Worm (Caenorhabditis elegans) whole organism, young adult: Measurements from ENCODE around the gene bath-38.

Experiments
- B0019.2 ChIP-seq: fragments of 200-800 bp; sonication (Bioruptor generic); conservative IDR thresholded peaks from 2 replicates; pipeline ENCODE4 v1.3.6; 2022; ENCODE audit warnings: missing genetic modification reagents, missing genetic modification characterization, missing compliant biosample characterization
- B0035.1 ChIP-seq: sonication (generic microtip); optimal IDR thresholded peaks from 2 replicates; lab custom pipeline; 2016; ENCODE audit warnings: missing genetic modification characterization, mild to moderate bottlenecking, missing compliant biosample characterization, missing genotype, missing genetic modification reagents
- F22D6.2 ChIP-seq: sonication (generic microtip); optimal IDR thresholded peaks from 2 replicates; lab custom pipeline; 2016; ENCODE audit warnings: mild to moderate bottlenecking, missing genetic modification characterization, missing compliant biosample characterization
- F55B11.4 ChIP-seq: sonication (generic microtip); optimal IDR thresholded peaks from 2 replicates; lab custom pipeline; 2016; ENCODE audit warnings: missing compliant biosample characterization, missing genetic modification characterization, borderline replicate concordance; ENCODE audit not compliant: insufficient read depth
- F57A8.1 ChIP-seq: fragments of 200-800 bp; sonication (Bioruptor generic); optimal IDR thresholded peaks from 2 replicates; lab custom pipeline; 2018; ENCODE audit warnings: mild to moderate bottlenecking, missing genetic modification characterization, moderate library complexity, missing compliant biosample characterization
- T26A5.8 ChIP-seq: sonication (generic microtip); optimal IDR thresholded peaks from 2 replicates; lab custom pipeline; 2016; ENCODE audit warnings: missing genetic modification characterization, missing compliant biosample characterization
- Y53F4B.3 ChIP-seq: fragments of 200-800 bp; sonication (Bioruptor generic); IDR thresholded peaks from 2 replicates; pipeline ENCODE4 v1.3.6; 2022; ENCODE audit warnings: missing genetic modification reagents, missing genetic modification characterization, missing compliant biosample characterization
- Y53G8AR.9 ChIP-seq: fragments of 200-800 bp; sonication (Bioruptor generic); conservative IDR thresholded peaks from 2 replicates; pipeline ENCODE4 v1.3.6; 2022; ENCODE audit warnings: missing genetic modification reagents, missing genetic modification characterization, missing compliant biosample characterization
- Y67H2A.10 ChIP-seq: fragments of 200-800 bp; sonication (Bioruptor generic); conservative IDR thresholded peaks from 2 replicates; pipeline ENCODE4 v1.3.6; 2022; ENCODE audit warnings: missing genetic modification reagents, missing genetic modification characterization, missing compliant biosample characterization
- ZK185.1 ChIP-seq: sonication (generic microtip); optimal IDR thresholded peaks from 2 replicates; lab custom pipeline; 2016; ENCODE audit warnings: mild to moderate bottlenecking, missing genetic modification characterization, missing compliant biosample characterization; ENCODE audit not compliant: poor library complexity, severe bottlenecking
- ama-1 ChIP-seq, 3 experiments: fragments of 150-350 bp in 1 of 3; sonication (generic microtip) in 2 of 3; optimal IDR thresholded peaks; 2 replicates each; lab custom pipeline; 2014 to 2018; ENCODE audit warnings: missing biosample characterization in 2 of 3, missing genetic modification characterization in 2 of 3, missing genetic modification reagents in 2 of 3
- aptf-2 ChIP-seq: fragments of 200-800 bp; sonication (Bioruptor generic); conservative IDR thresholded peaks from 2 replicates; pipeline ENCODE4 v1.3.6; 2022; ENCODE audit warnings: missing genetic modification reagents, missing genetic modification characterization, missing compliant biosample characterization
- atf-7 ChIP-seq: sonication (generic microtip); optimal IDR thresholded peaks from 2 replicates; lab custom pipeline; 2017; ENCODE audit warnings: mild to moderate bottlenecking, missing genetic modification characterization, missing compliant biosample characterization
- athp-1 ChIP-seq: sonication (generic microtip); optimal IDR thresholded peaks from 2 replicates; lab custom pipeline; 2017; ENCODE audit warnings: mild to moderate bottlenecking, missing genetic modification characterization, missing compliant biosample characterization
- bed-2 ChIP-seq: fragments of 200-800 bp; sonication (Bioruptor generic); IDR thresholded peaks from 2 replicates; pipeline ENCODE4 v1.3.6; 2022; ENCODE audit warnings: missing genetic modification reagents, missing genetic modification characterization, missing compliant biosample characterization
- cebp-2 ChIP-seq: fragments of 200-800 bp; sonication (Bioruptor generic); IDR thresholded peaks from 2 replicates; pipeline ENCODE4 v1.3.6; 2022; ENCODE audit warnings: missing genetic modification characterization, missing compliant biosample characterization
- ceh-27 ChIP-seq: fragments of 200-800 bp; sonication (Bioruptor generic); optimal IDR thresholded peaks from 2 replicates; lab custom pipeline; 2018; ENCODE audit warnings: mild to moderate bottlenecking, missing genetic modification characterization, moderate library complexity, missing compliant biosample characterization
- ceh-79 ChIP-seq: sonication (generic microtip); optimal IDR thresholded peaks from 2 replicates; lab custom pipeline; 2017; ENCODE audit warnings: mild to moderate bottlenecking, missing genetic modification characterization, missing compliant biosample characterization
- die-1 ChIP-seq: sonication (generic microtip); optimal IDR thresholded peaks from 2 replicates; lab custom pipeline; 2016; ENCODE audit warnings: missing genotype, mild to moderate bottlenecking, missing genetic modification characterization, missing compliant biosample characterization
- dpff-1 ChIP-seq: sonication (generic microtip); optimal IDR thresholded peaks from 2 replicates; lab custom pipeline; 2017; ENCODE audit warnings: mild to moderate bottlenecking, missing genetic modification characterization, missing compliant biosample characterization
- efl-1 ChIP-seq: fragments of 150-350 bp; optimal IDR thresholded peaks from 2 replicates; lab custom pipeline; 2014; ENCODE audit warnings: missing biosample characterization, missing genetic modification reagents, missing genetic modification characterization
- egl-18 ChIP-seq: fragments of 200-800 bp; sonication (Bioruptor generic); IDR thresholded peaks from 2 replicates; pipeline ENCODE4 v1.3.6; 2022; ENCODE audit warnings: missing genetic modification reagents, missing genetic modification characterization, missing compliant biosample characterization
- egrh-3 ChIP-seq: fragments of 200-800 bp; sonication (Bioruptor generic); IDR thresholded peaks from 2 replicates; pipeline ENCODE4 v1.3.6; 2022; ENCODE audit warnings: missing genetic modification reagents, missing genetic modification characterization, missing compliant biosample characterization
- fkh-3 ChIP-seq: sonication (generic microtip); optimal IDR thresholded peaks from 2 replicates; lab custom pipeline; 2016; ENCODE audit warnings: mild to moderate bottlenecking, missing genetic modification characterization, missing compliant biosample characterization
- hsf-1 ChIP-seq: fragments of 200-800 bp; sonication (Bioruptor generic); IDR thresholded peaks from 2 replicates; pipeline ENCODE4 v1.3.6; 2022; ENCODE audit warnings: missing genetic modification reagents, missing genetic modification characterization, missing compliant biosample characterization
- let-607 ChIP-seq, 2 experiments: fragments of 200-800 bp in 1 of 2; sonication (Bioruptor generic) in 1 of 2; sonication (generic microtip) in 1 of 2; optimal IDR thresholded peaks; 2 replicates each; lab custom pipeline; 2016 to 2018; ENCODE audit warnings: mild to moderate bottlenecking in 2 of 2, missing compliant biosample characterization in 2 of 2, missing genetic modification characterization in 2 of 2, moderate library complexity in 2 of 2, missing genotype in 1 of 2
- madf-3 ChIP-seq: fragments of 200-800 bp; sonication (Bioruptor generic); IDR thresholded peaks from 2 replicates; pipeline ENCODE4 v1.3.6; 2022; ENCODE audit warnings: missing genetic modification reagents, missing genetic modification characterization, missing compliant biosample characterization
- mxl-1 ChIP-seq: sonication (generic microtip); optimal IDR thresholded peaks from 2 replicates; lab custom pipeline; 2016; ENCODE audit warnings: missing genetic modification characterization, missing compliant biosample characterization
- pha-4 ChIP-seq: fragments of 150-350 bp; sonication (generic microtip); optimal IDR thresholded peaks from 2 replicates; lab custom pipeline; 2014; ENCODE audit warnings: missing biosample characterization, missing genetic modification reagents, missing genetic modification characterization
- repo-1 ChIP-seq: sonication (generic microtip); optimal IDR thresholded peaks from 2 replicates; lab custom pipeline; 2017; ENCODE audit warnings: mild to moderate bottlenecking, missing genetic modification characterization, missing compliant biosample characterization
- snpc-1.1 ChIP-seq: sonication (generic microtip); optimal IDR thresholded peaks from 2 replicates; lab custom pipeline; 2017; ENCODE audit warnings: missing genetic modification characterization, mild to moderate bottlenecking, missing compliant biosample characterization, antibody characterized with exemption, moderate library complexity, missing genotype, missing genetic modification reagents; ENCODE audit not compliant: insufficient read depth
- snpc-3.4 ChIP-seq: sonication (generic microtip); optimal IDR thresholded peaks from 2 replicates; lab custom pipeline; 2017; ENCODE audit warnings: missing genetic modification characterization, mild to moderate bottlenecking, missing compliant biosample characterization, antibody characterized with exemption, moderate library complexity, missing genotype, missing genetic modification reagents
- snpc-4 ChIP-seq, 5 experiments: fragments of 150-350 bp in 1 of 5; sonication (generic microtip) in 4 of 5; optimal IDR thresholded peaks; 2 replicates each; lab custom pipeline; 2014 to 2018; ENCODE audit warnings: missing genetic modification characterization in 5 of 5, missing biosample characterization in 3 of 5, antibody characterized with exemption in 2 of 5, mild to moderate bottlenecking in 2 of 5, missing compliant biosample characterization in 2 of 5, missing genotype in 2 of 5, moderate library complexity in 2 of 5, missing genetic modification reagents in 1 of 5
- ztf-25 ChIP-seq: fragments of 200-800 bp; sonication (Bioruptor generic); IDR thresholded peaks from 2 replicates; pipeline ENCODE4 v1.3.6; 2022; ENCODE audit warnings: missing genetic modification reagents, missing genetic modification characterization, missing compliant biosample characterization
- ztf-26 ChIP-seq: sonication (generic microtip); optimal IDR thresholded peaks from 2 replicates; lab custom pipeline; 2017; ENCODE audit warnings: missing genetic modification characterization, missing compliant biosample characterization
- ztf-28 ChIP-seq: fragments of 200-800 bp; sonication (Bioruptor generic); IDR thresholded peaks from 2 replicates; pipeline ENCODE4 v1.3.6; 2022; ENCODE audit warnings: missing genetic modification reagents, missing genetic modification characterization, missing compliant biosample characterization

bath-38 gene

ce11 chrII:10056545-10057038 lies 11.5 kb upstream of the bath-38 start, which contains the start of gene C18D1.2:
Gene C18D1.2 (plus strand): TSS chrII:10056988.
- no peak for TF ChIP-seq ztf-28 (GFP tag; lab: Robert Waterston, UW)
- no peak for TF ChIP-seq ZK185.1
- no peak for TF ChIP-seq Y53G8AR.9 (GFP tag; lab: Robert Waterston, UW)
- no peak for TF ChIP-seq B0035.1 (tag; lab: Kevin White, UChicago)
- TF ChIP-seq ama-1 (optimal IDR thresholded peaks at IDR 0.05; lab: Kevin White, UChicago): no peak
- TF ChIP-seq ama-1 (GFP tag; optimal IDR thresholded peaks at IDR 0.05; lab: Kevin White, UChicago): no peak
- TF ChIP-seq repo-1 (tag; lab: Kevin White, UChicago): no peak

- TF ChIP-seq die-1 (no peak), atf-7 (tag; lab: Kevin White, UChicago) (no peak), egl-18 (GFP tag; lab: Robert Waterston, UW) (no peak), snpc-1.1 (tag; lab: Kevin White, UChicago) (no peak), ztf-26 (tag; lab: Kevin White, UChicago) (no peak), bed-2 (GFP tag; lab: Robert Waterston, UW) (no peak), hsf-1 (GFP tag; lab: Robert Waterston, UW) (no peak), snpc-4 (GFP tag; optimal IDR thresholded peaks at IDR 0.05; lab: Kevin White, UChicago) (no peak), snpc-4 (tag; optimal IDR thresholded peaks at IDR 0.05; lab: Kevin White, UChicago) (no peak), ceh-27 (GFP tag; lab: Kevin White, UChicago) (no peak), T26A5.8 (no peak), egrh-3 (GFP tag; lab: Robert Waterston, UW) (no peak), athp-1 (no peak), snpc-3.4 (tag; lab: Kevin White, UChicago) (no peak), pha-4 (tag; lab: Kevin White, UChicago) (no peak), B0019.2 (GFP tag; lab: Robert Waterston, UW) (no peak), let-607 (tag; optimal IDR thresholded peaks at IDR 0.05; lab: Kevin White, UChicago) (no peak), Y67H2A.10 (GFP tag; lab: Robert Waterston, UW) (no peak), ama-1 (optimal IDR thresholded peaks at IDR 0.05; lab: Kevin White, UChicago) (no peak), ama-1 (GFP tag; optimal IDR thresholded peaks at IDR 0.05; lab: Kevin White, UChicago) (no peak), cebp-2 (GFP tag; lab: Robert Waterston, UW) (no peak), F55B11.4 (tag; lab: Kevin White, UChicago) (no peak)
These were observed 6.4 kb upstream of the bath-38 start for ce11 chrII:10051485-10051884.

- TF ChIP-seq ama-1 (optimal IDR thresholded peaks at IDR 0.05; lab: Kevin White, UChicago): no peak
- no peak for TF ChIP-seq ama-1 (GFP tag; optimal IDR thresholded peaks at IDR 0.05; lab: Kevin White, UChicago)
- no peak for TF ChIP-seq egl-18 (GFP tag; lab: Robert Waterston, UW)
- no peak for TF ChIP-seq mxl-1
- TF ChIP-seq dpff-1 (tag; lab: Kevin White, UChicago): no peak
These were observed 3.5 kb upstream of the bath-38 start, which contains the start of gene flp-4 for ce11 chrII:10048568-10048967. Gene flp-4 (plus strand): TSS chrII:10048868.

- TF ChIP-seq madf-3 (GFP tag; lab: Robert Waterston, UW) (no peak), ztf-25 (GFP tag; lab: Robert Waterston, UW) (no peak), snpc-3.4 (tag; lab: Kevin White, UChicago) (no peak), dpff-1 (tag; lab: Kevin White, UChicago) (no peak), ztf-26 (tag; lab: Kevin White, UChicago) (no peak), ceh-79 (tag; lab: Kevin White, UChicago) (no peak), Y53F4B.3 (no peak), fkh-3 (tag; lab: Kevin White, UChicago) (no peak), F57A8.1 (GFP tag; lab: Kevin White, UChicago) (no peak), mxl-1 (no peak), aptf-2 (no peak), efl-1 (GFP tag; lab: Kevin White, UChicago) (no peak), ZK185.1 (no peak), F22D6.2 (no peak)
These were observed 600 bp upstream of the bath-38 start for ce11 chrII:10045670-10046069.
